Worm (Caenorhabditis elegans): ENCODE results near the gene ndc-80.

DNA sequence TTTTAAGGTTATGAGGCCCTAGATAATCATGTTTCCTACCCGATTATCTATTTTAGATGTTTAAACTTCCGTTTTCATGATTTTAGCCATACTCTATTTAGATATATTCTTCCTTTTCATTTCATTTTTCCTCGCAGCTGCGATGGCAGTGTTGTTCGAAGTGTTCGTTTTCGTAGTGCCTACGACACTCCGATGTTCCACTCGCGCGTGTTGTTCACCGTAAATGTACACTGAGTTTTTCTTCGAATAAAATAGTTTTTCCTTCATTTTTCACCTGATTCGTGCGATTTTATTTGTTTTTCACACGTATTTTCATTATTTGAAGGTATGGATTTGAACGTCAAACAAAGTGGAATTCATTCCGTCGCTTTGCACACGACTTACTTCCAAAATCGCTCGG lies 10.9 kb downstream of the ndc-80 start, which contains the start of gene dis-3:
- TF ChIP-seq ama-1 (optimal IDR thresholded peaks at IDR 0.05) (no peak), nhr-11 (tag; optimal IDR thresholded peaks at IDR 0.05) (no peak), ztf-11 (tag; optimal IDR thresholded peaks at IDR 0.05) (no peak), ceh-82 (tag; optimal IDR thresholded peaks at IDR 0.05) (no peak)

All from whole organism, L2 larva.